Worm (Caenorhabditis elegans) whole organism, young adult: ENCODE measurements around the gene C16C8.27.

ENCODE experiments used
- B0035.1 ChIP-seq: sonication (generic microtip); optimal IDR thresholded peaks from 2 replicates; lab custom pipeline; 2016; ENCODE audit warnings: missing genetic modification characterization, mild to moderate bottlenecking, missing compliant biosample characterization, missing genotype, missing genetic modification reagents
- B0336.3 ChIP-seq: fragments of 200-800 bp; sonication (Bioruptor generic); IDR thresholded peaks from 2 replicates; pipeline ENCODE4 v1.3.6; 2022; ENCODE audit warnings: missing genetic modification characterization, missing compliant biosample characterization
- F23B12.7 ChIP-seq: sonication (generic microtip); optimal IDR thresholded peaks from 2 replicates; lab custom pipeline; 2017; ENCODE audit warnings: missing genetic modification characterization, mild to moderate bottlenecking, missing compliant biosample characterization, antibody characterized with exemption, moderate library complexity; ENCODE audit not compliant: insufficient read depth
- F33H1.4 ChIP-seq: fragments of 200-800 bp; sonication (Bioruptor generic); IDR thresholded peaks from 2 replicates; pipeline ENCODE4 v1.3.6; 2022; ENCODE audit warnings: missing genetic modification reagents, missing genetic modification characterization, missing compliant biosample characterization
- F57C9.4 ChIP-seq: sonication (generic microtip); optimal IDR thresholded peaks from 2 replicates; lab custom pipeline; 2017; ENCODE audit warnings: mild to moderate bottlenecking, missing genetic modification characterization, missing compliant biosample characterization
- T07F8.4 ChIP-seq: sonication (generic microtip); optimal IDR thresholded peaks from 2 replicates; lab custom pipeline; 2016; ENCODE audit warnings: mild to moderate bottlenecking, missing genetic modification characterization, moderate library complexity, missing compliant biosample characterization
- T26A5.8 ChIP-seq: sonication (generic microtip); optimal IDR thresholded peaks from 2 replicates; lab custom pipeline; 2016; ENCODE audit warnings: missing genetic modification characterization, missing compliant biosample characterization
- Y67H2A.10 ChIP-seq: fragments of 200-800 bp; sonication (Bioruptor generic); conservative IDR thresholded peaks from 2 replicates; pipeline ENCODE4 v1.3.6; 2022; ENCODE audit warnings: missing genetic modification reagents, missing genetic modification characterization, missing compliant biosample characterization
- akir-1 ChIP-seq: fragments of 200-800 bp; sonication (Bioruptor generic); optimal IDR thresholded peaks from 2 replicates; lab custom pipeline; 2018; ENCODE audit warnings: mild to moderate bottlenecking, missing genetic modification characterization, moderate library complexity, missing compliant biosample characterization
- atf-7 ChIP-seq: sonication (generic microtip); optimal IDR thresholded peaks from 2 replicates; lab custom pipeline; 2017; ENCODE audit warnings: mild to moderate bottlenecking, missing genetic modification characterization, missing compliant biosample characterization
- attf-5 ChIP-seq: fragments of 200-800 bp; sonication (Bioruptor generic); optimal IDR thresholded peaks from 2 replicates; lab custom pipeline; 2018; ENCODE audit warnings: mild to moderate bottlenecking, missing genetic modification characterization, missing compliant biosample characterization
- attf-6 ChIP-seq: fragments of 200-800 bp; sonication (Bioruptor generic); IDR thresholded peaks from 2 replicates; pipeline ENCODE4 v1.3.6; 2022; ENCODE audit warnings: missing genetic modification reagents, missing genetic modification characterization, missing compliant biosample characterization
- bed-1 ChIP-seq: fragments of 200-800 bp; sonication (Bioruptor generic); IDR thresholded peaks from 2 replicates; pipeline ENCODE4 v1.3.6; 2022; ENCODE audit warnings: missing genetic modification reagents, missing genetic modification characterization, missing compliant biosample characterization
- bed-2 ChIP-seq: fragments of 200-800 bp; sonication (Bioruptor generic); IDR thresholded peaks from 2 replicates; pipeline ENCODE4 v1.3.6; 2022; ENCODE audit warnings: missing genetic modification reagents, missing genetic modification characterization, missing compliant biosample characterization
- cebp-1 ChIP-seq, 2 experiments: fragments of 200-800 bp in 1 of 2; sonication (Bioruptor generic) in 1 of 2; sonication (generic microtip) in 1 of 2; IDR thresholded peaks in 1 of 2; optimal IDR thresholded peaks in 1 of 2; 2 replicates each; pipeline versions ENCODE4 v1.3.6 to Lab custom; 2017 to 2022; ENCODE audit warnings: missing compliant biosample characterization in 2 of 2, missing genetic modification characterization in 2 of 2, mild to moderate bottlenecking in 1 of 2, missing genetic modification reagents in 1 of 2, moderate library complexity in 1 of 2
- ceh-40 ChIP-seq: fragments of 200-800 bp; sonication (Bioruptor generic); IDR thresholded peaks from 2 replicates; pipeline ENCODE4 v1.3.6; 2022; ENCODE audit warnings: missing genetic modification characterization, missing compliant biosample characterization
- ceh-79 ChIP-seq: sonication (generic microtip); optimal IDR thresholded peaks from 2 replicates; lab custom pipeline; 2017; ENCODE audit warnings: mild to moderate bottlenecking, missing genetic modification characterization, missing compliant biosample characterization
- die-1 ChIP-seq: sonication (generic microtip); optimal IDR thresholded peaks from 2 replicates; lab custom pipeline; 2016; ENCODE audit warnings: missing genotype, mild to moderate bottlenecking, missing genetic modification characterization, missing compliant biosample characterization
- dox-1 ChIP-seq: fragments of 200-800 bp; sonication (Bioruptor generic); IDR thresholded peaks from 2 replicates; pipeline ENCODE4 v1.3.6; 2022; ENCODE audit warnings: missing genetic modification reagents, missing genetic modification characterization, missing compliant biosample characterization
- dpl-1 ChIP-seq: fragments of 150-350 bp; optimal IDR thresholded peaks from 2 replicates; lab custom pipeline; 2014; ENCODE audit warnings: missing biosample characterization, missing genetic modification reagents, missing genetic modification characterization
- ets-4 ChIP-seq: fragments of 200-800 bp; sonication (Bioruptor generic); optimal IDR thresholded peaks from 2 replicates; lab custom pipeline; 2018; ENCODE audit warnings: mild to moderate bottlenecking, missing genetic modification characterization, missing compliant biosample characterization
- gei-17 ChIP-seq: fragments of 200-800 bp; sonication (Bioruptor generic); optimal IDR thresholded peaks from 2 replicates; lab custom pipeline; 2018; ENCODE audit warnings: mild to moderate bottlenecking, missing genetic modification characterization, missing compliant biosample characterization
- him-1 ChIP-seq: sonication (generic microtip); optimal IDR thresholded peaks from 2 replicates; lab custom pipeline; 2016; ENCODE audit warnings: missing genotype, missing genetic modification reagents, missing genetic modification characterization, missing compliant biosample characterization
- hlh-26 ChIP-seq: fragments of 200-800 bp; sonication (Bioruptor generic); conservative IDR thresholded peaks from 2 replicates; pipeline ENCODE4 v1.3.6; 2022; ENCODE audit warnings: missing genetic modification reagents, missing genetic modification characterization, missing compliant biosample characterization
- hmg-1.2 ChIP-seq: fragments of 200-800 bp; sonication (Bioruptor generic); IDR thresholded peaks from 2 replicates; pipeline ENCODE4 v1.3.6; 2022; ENCODE audit warnings: missing genetic modification reagents, missing genetic modification characterization, missing compliant biosample characterization
- let-607 ChIP-seq, 2 experiments: fragments of 200-800 bp in 1 of 2; sonication (Bioruptor generic) in 1 of 2; sonication (generic microtip) in 1 of 2; optimal IDR thresholded peaks; 2 replicates each; lab custom pipeline; 2016 to 2018; ENCODE audit warnings: mild to moderate bottlenecking in 2 of 2, missing compliant biosample characterization in 2 of 2, missing genetic modification characterization in 2 of 2, moderate library complexity in 2 of 2, missing genotype in 1 of 2
- mes-4 ChIP-seq: sonication (generic microtip); optimal IDR thresholded peaks from 2 replicates; lab custom pipeline; 2016; ENCODE audit warnings: missing genotype, missing genetic modification characterization, missing compliant biosample characterization
- mxl-1 ChIP-seq: sonication (generic microtip); optimal IDR thresholded peaks from 2 replicates; lab custom pipeline; 2016; ENCODE audit warnings: missing genetic modification characterization, missing compliant biosample characterization
- nfyb-1 ChIP-seq: fragments of 200-800 bp; sonication (Bioruptor generic); IDR thresholded peaks from 2 replicates; pipeline ENCODE4 v1.3.6; 2022; ENCODE audit warnings: missing genetic modification reagents, missing genetic modification characterization, missing compliant biosample characterization
- nhr-120 ChIP-seq: fragments of 200-800 bp; sonication (Bioruptor generic); IDR thresholded peaks from 2 replicates; pipeline ENCODE4 v1.3.6; 2022; ENCODE audit warnings: missing genetic modification characterization, missing compliant biosample characterization
- nhr-90 ChIP-seq: sonication (generic microtip); optimal IDR thresholded peaks from 2 replicates; lab custom pipeline; 2016; ENCODE audit warnings: missing genotype, mild to moderate bottlenecking, missing genetic modification characterization, missing compliant biosample characterization
- rcor-1 ChIP-seq: fragments of 200-800 bp; sonication (Bioruptor generic); IDR thresholded peaks from 2 replicates; pipeline ENCODE4 v1.3.6; 2022; ENCODE audit warnings: missing genetic modification reagents, missing genetic modification characterization, missing compliant biosample characterization
- rec-8 ChIP-seq, 2 experiments: sonication (generic microtip); optimal IDR thresholded peaks; 2 replicates each; lab custom pipeline; 2016; ENCODE audit warnings: mild to moderate bottlenecking in 2 of 2, missing genetic modification characterization in 2 of 2, missing genetic modification reagents in 2 of 2, missing genotype in 2 of 2, missing biosample characterization in 1 of 2, missing compliant biosample characterization in 1 of 2, moderate library complexity in 1 of 2
- repo-1 ChIP-seq: sonication (generic microtip); optimal IDR thresholded peaks from 2 replicates; lab custom pipeline; 2017; ENCODE audit warnings: mild to moderate bottlenecking, missing genetic modification characterization, missing compliant biosample characterization
- sdz-38 ChIP-seq: sonication (generic microtip); optimal IDR thresholded peaks from 2 replicates; lab custom pipeline; 2016; ENCODE audit warnings: missing genotype, missing genetic modification characterization, missing compliant biosample characterization
- tbp1 ChIP-seq: fragments of 200-800 bp; sonication (Bioruptor generic); optimal IDR thresholded peaks from 2 replicates; lab custom pipeline; 2018; ENCODE audit warnings: mild to moderate bottlenecking, missing genetic modification characterization, missing compliant biosample characterization
- unc-130 ChIP-seq: sonication (generic microtip); optimal IDR thresholded peaks from 2 replicates; lab custom pipeline; 2016; ENCODE audit warnings: missing genetic modification reagents, missing genetic modification characterization, missing compliant biosample characterization
- ztf-18 ChIP-seq: sonication (generic microtip); optimal IDR thresholded peaks from 2 replicates; lab custom pipeline; 2016; ENCODE audit warnings: missing genotype, mild to moderate bottlenecking, missing genetic modification characterization, missing compliant biosample characterization
- ztf-25 ChIP-seq: fragments of 200-800 bp; sonication (Bioruptor generic); IDR thresholded peaks from 2 replicates; pipeline ENCODE4 v1.3.6; 2022; ENCODE audit warnings: missing genetic modification reagents, missing genetic modification characterization, missing compliant biosample characterization

C16C8.27 gene

ce11 chrII:3458209-3458608, 16.7 kb downstream of the C16C8.27 start, which contains the start of the genes C16C8.26 and C16C8.19:
C16C8.26 (minus strand) TSS chrII:3458309.
C16C8.19 (plus strand) TSS chrII:3458487.
- no peak for TF ChIP-seq bed-1 (GFP tag; lab: Robert Waterston, UW)
- no peak for TF ChIP-seq die-1 (tag; lab: Kevin White, UChicago)
- TF ChIP-seq B0336.3 (GFP tag; lab: Robert Waterston, UW), result no peak
- TF ChIP-seq dpl-1 (GFP tag; lab: Kevin White, UChicago), result no peak
- no peak for TF ChIP-seq ceh-40 (GFP tag; lab: Robert Waterston, UW)
- no peak for TF ChIP-seq Y67H2A.10 (GFP tag; lab: Robert Waterston, UW)
- no peak for TF ChIP-seq mes-4 (tag; lab: Kevin White, UChicago)
- TF ChIP-seq rec-8 (tag; optimal IDR thresholded peaks at IDR 0.05; lab: Kevin White, UChicago), result no peak
- TF ChIP-seq let-607 (tag; optimal IDR thresholded peaks at IDR 0.05; lab: Kevin White, UChicago), result no peak
- no peak for TF ChIP-seq akir-1 (GFP tag; lab: Kevin White, UChicago)
- no peak for TF ChIP-seq mxl-1 (tag; lab: Kevin White, UChicago)
- no peak for TF ChIP-seq F57C9.4 (tag; lab: Kevin White, UChicago)
- TF ChIP-seq T26A5.8 (tag; lab: Kevin White, UChicago), result no peak
- no peak for TF ChIP-seq him-1
- no peak for TF ChIP-seq ceh-79 (tag; lab: Kevin White, UChicago)
- no peak for TF ChIP-seq T07F8.4 (tag; lab: Kevin White, UChicago)
- TF ChIP-seq repo-1 (tag; lab: Kevin White, UChicago), result no peak
- no peak for TF ChIP-seq F33H1.4 (GFP tag; lab: Robert Waterston, UW)
- TF ChIP-seq gei-17 (GFP tag; lab: Kevin White, UChicago), result no peak
- TF ChIP-seq F23B12.7 (tag; lab: Kevin White, UChicago), result no peak

- TF ChIP-seq attf-6 (GFP tag; lab: Robert Waterston, UW) (no peak), atf-7 (no peak), dox-1 (GFP tag; lab: Robert Waterston, UW) (no peak), F57C9.4 (tag; lab: Kevin White, UChicago) (no peak)
Observed at ce11 chrII:3459199-3459598, 17.7 kb downstream of the C16C8.27 start.

- TF ChIP-seq hmg-1.2 (GFP tag; lab: Robert Waterston, UW), result no peak
- TF ChIP-seq attf-5 (GFP tag; lab: Kevin White, UChicago), result no peak
- no peak for TF ChIP-seq unc-130
- TF ChIP-seq him-1, result no peak
- TF ChIP-seq nhr-120, result no peak
- TF ChIP-seq ztf-18 (tag; lab: Kevin White, UChicago), result no peak
- no peak for TF ChIP-seq ets-4 (GFP tag; lab: Kevin White, UChicago)
- TF ChIP-seq nfyb-1, result no peak
- TF ChIP-seq ztf-25, result no peak
- no peak for TF ChIP-seq tbp1 (GFP tag; lab: Kevin White, UChicago)
- TF ChIP-seq nhr-90 (tag; lab: Kevin White, UChicago), result no peak
- no peak for TF ChIP-seq cebp-1 (GFP tag; IDR thresholded peaks at IDR 0.05; lab: Robert Waterston, UW)
- no peak for TF ChIP-seq cebp-1 (tag; optimal IDR thresholded peaks at IDR 0.05; lab: Kevin White, UChicago)
- TF ChIP-seq rcor-1 (GFP tag; lab: Robert Waterston, UW), result no peak
- TF ChIP-seq B0035.1 (tag; lab: Kevin White, UChicago), result no peak
- TF ChIP-seq bed-2 (GFP tag; lab: Robert Waterston, UW), result no peak
- no peak for TF ChIP-seq sdz-38 (tag; lab: Kevin White, UChicago)
- TF ChIP-seq hlh-26 (GFP tag; lab: Robert Waterston, UW), result no peak
Observed at ce11 chrII:3460048-3460447, 18.6 kb downstream of the C16C8.27 start, which contains the start of gene C16C8.7. C16C8.7 (minus strand) TSS chrII:3460148.
